Worm (Caenorhabditis elegans) whole organism, midembryonic: ENCODE results near the gene pfs-2.
"Not testable (repeated sequence)": the region's sequence is repeated elsewhere in the genome, so short reads cannot be mapped to it uniquely, and the experiment has no call there.

Experiments
- T22C8.4 ChIP-seq: fragments of 200-800 bp; sonication (Bioruptor generic); IDR thresholded peaks from 2 replicates; pipeline ENCODE4 v1.3.6; 2022; ENCODE audit warnings: missing genetic modification characterization, missing compliant biosample characterization
- flt-1 ChIP-seq: fragments of 200-800 bp; sonication (Bioruptor generic); IDR thresholded peaks from 2 replicates; pipeline ENCODE4 v1.3.6; 2022; ENCODE audit warnings: missing genetic modification characterization, missing compliant biosample characterization
- klf-2 ChIP-seq: fragments of 200-800 bp; sonication (Bioruptor generic); conservative IDR thresholded peaks from 2 replicates; pipeline ENCODE4 v1.3.6; 2022; ENCODE audit warnings: missing genetic modification reagents, missing genetic modification characterization, missing compliant biosample characterization
- med-1 ChIP-seq: sonication (generic microtip); optimal IDR thresholded peaks from 2 replicates; lab custom pipeline; 2017; ENCODE audit warnings: missing genetic modification characterization, mild to moderate bottlenecking, missing compliant biosample characterization, antibody characterized with exemption, missing genetic modification reagents; ENCODE audit not compliant: insufficient read depth
- ztf-23 ChIP-seq: fragments of 200-800 bp; sonication (Bioruptor generic); IDR thresholded peaks from 2 replicates; pipeline ENCODE4 v1.3.6; 2022; ENCODE audit warnings: missing genetic modification reagents, missing genetic modification characterization, missing compliant biosample characterization

DNA sequence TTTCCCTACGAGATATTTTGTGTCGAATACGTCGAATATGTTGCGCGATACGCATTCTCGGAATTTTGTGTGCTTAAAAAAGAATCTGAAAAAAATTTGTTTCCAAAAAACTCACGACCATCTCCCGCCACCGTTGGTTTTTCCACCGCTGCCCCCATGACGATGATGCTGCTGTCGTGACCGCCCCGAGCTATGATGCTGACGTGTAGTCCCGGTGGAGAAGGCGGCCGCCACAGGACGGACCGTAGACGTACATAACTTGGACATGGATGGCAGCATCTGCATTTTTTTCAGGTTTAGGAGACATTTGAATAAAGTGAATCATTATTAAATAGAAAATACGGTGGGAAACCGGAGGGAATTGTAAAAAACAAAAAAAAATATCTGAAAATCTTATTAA lies 14.0 kb upstream of the pfs-2 start, which contains the start of gene ddl-3:
- not testable (repeated sequence) for TF ChIP-seq flt-1 (GFP tag; lab: Robert Waterston, UW); T22C8.4 (GFP tag; lab: Robert Waterston, UW); ztf-23; klf-2 (GFP tag; lab: Robert Waterston, UW); med-1
